Fruit fly (Drosophila melanogaster) whole organism, embryonic: Measurements from ENCODE around the gene grsm.

Experiments used
- Aef1 ChIP-seq: fragments of 200-800 bp; sonication (Bioruptor generic); IDR thresholded peaks from 3 replicates; pipeline ENCODE4 v1.3.6; 2022; ENCODE audit warnings: missing biosample characterization, missing genetic modification characterization
- CG10366 ChIP-seq: fragments of 200-800 bp; sonication (Bioruptor generic); IDR thresholded peaks from 2 replicates; pipeline ENCODE4 v1.3.6; 2022; ENCODE audit warnings: missing biosample characterization, missing genetic modification characterization
- CG10543 ChIP-seq: fragments of 200-800 bp; sonication (Bioruptor generic); optimal IDR thresholded peaks from 3 replicates; lab custom pipeline; 2017; ENCODE audit warnings: missing biosample characterization, mild to moderate bottlenecking, missing genetic modification characterization, moderate library complexity
- CG11085 ChIP-seq: fragments of 200-800 bp; sonication (Bioruptor generic); IDR thresholded peaks from 2 replicates; pipeline ENCODE4 v1.3.6; 2022; ENCODE audit warnings: missing biosample characterization, missing genetic modification characterization
- CG11247 ChIP-seq: fragments of 200-800 bp; sonication (Bioruptor generic); IDR thresholded peaks from 2 replicates; pipeline ENCODE4 v1.3.6; 2022; ENCODE audit warnings: missing biosample characterization, missing genetic modification characterization
- CG12071 ChIP-seq: fragments of 200-800 bp; sonication (Bioruptor generic); optimal IDR thresholded peaks from 3 replicates; lab custom pipeline; 2018; ENCODE audit warnings: missing biosample characterization, mild to moderate bottlenecking, missing genetic modification characterization
- CG17328 ChIP-seq: fragments of 200-800 bp; sonication (Bioruptor generic); IDR thresholded peaks from 2 replicates; pipeline ENCODE4 v1.3.6; 2022; ENCODE audit warnings: missing biosample characterization, missing genetic modification characterization
- CG1792 ChIP-seq: fragments of 200-800 bp; sonication (Bioruptor generic); optimal IDR thresholded peaks from 2 replicates; lab custom pipeline; 2016; ENCODE audit warnings: missing biosample characterization, missing genetic modification characterization
- CG2116 ChIP-seq: fragments of 200-800 bp; sonication (Bioruptor generic); optimal IDR thresholded peaks from 3 replicates; lab custom pipeline; 2018; ENCODE audit warnings: missing biosample characterization, mild to moderate bottlenecking, missing genetic modification characterization
- CG30403 ChIP-seq: fragments of 200-800 bp; sonication (Bioruptor generic); optimal IDR thresholded peaks from 3 replicates; lab custom pipeline; 2016; ENCODE audit warnings: missing biosample characterization, missing genetic modification characterization
- CG31441 ChIP-seq: fragments of 200-800 bp; sonication (Bioruptor generic); IDR thresholded peaks from 2 replicates; pipeline ENCODE4 v1.3.6; 2022; ENCODE audit warnings: missing biosample characterization, missing genetic modification characterization
- CG3726 ChIP-seq: fragments of 200-800 bp; sonication (Bioruptor generic); IDR thresholded peaks from 3 replicates; pipeline ENCODE4, ENCODE4 v1.3.6; 2022; ENCODE audit warnings: missing biosample characterization, missing genetic modification characterization
- CG6689 ChIP-seq: fragments of 200-800 bp; sonication (Bioruptor generic); IDR thresholded peaks from 2 replicates; pipeline ENCODE4 v1.3.6; 2022; ENCODE audit warnings: missing biosample characterization, missing genetic modification characterization
- CG6813 ChIP-seq: fragments of 200-800 bp; sonication (Bioruptor generic); optimal IDR thresholded peaks from 2 replicates; lab custom pipeline; 2017; ENCODE audit warnings: missing biosample characterization, missing genetic modification characterization, mild to moderate bottlenecking, moderate library complexity, missing genetic modification reagents
- CG9932 ChIP-seq: fragments of 200-800 bp; sonication (Bioruptor generic); IDR thresholded peaks from 2 replicates; pipeline ENCODE4 v1.3.6; 2022; ENCODE audit warnings: missing biosample characterization, missing genetic modification characterization
- CrebB ChIP-seq: fragments of 200-800 bp; sonication (Bioruptor generic); optimal IDR thresholded peaks from 3 replicates; lab custom pipeline; 2018; ENCODE audit warnings: missing biosample characterization, mild to moderate bottlenecking, missing genetic modification characterization
- Dek ChIP-seq: fragments of 200-800 bp; sonication (Bioruptor generic); optimal IDR thresholded peaks from 3 replicates; lab custom pipeline; 2019; ENCODE audit warnings: missing biosample characterization, mild to moderate bottlenecking, missing genetic modification characterization, moderate library complexity
- GATAe ChIP-seq: fragments of 200-800 bp; sonication (Bioruptor generic); conservative IDR thresholded peaks from 2 replicates; pipeline ENCODE4 v1.3.6; 2022; ENCODE audit warnings: missing biosample characterization, missing genetic modification characterization
- HLH3B ChIP-seq: fragments of 200-800 bp; sonication (Bioruptor generic); IDR thresholded peaks from 2 replicates; pipeline ENCODE4 v1.3.6; 2022; ENCODE audit warnings: missing biosample characterization, missing genetic modification characterization
- HLH4C ChIP-seq: fragments of 200-800 bp; sonication (Bioruptor generic); IDR thresholded peaks from 3 replicates; pipeline ENCODE4 v1.3.6; 2022; ENCODE audit warnings: missing biosample characterization, missing genetic modification characterization; ENCODE audit not compliant: partially characterized antibody
- Hsf ChIP-seq: fragments of 200-800 bp; sonication (Bioruptor generic); optimal IDR thresholded peaks from 3 replicates; lab custom pipeline; 2016; ENCODE audit warnings: missing biosample characterization, missing genetic modification characterization
- NK7.1 ChIP-seq: fragments of 200-800 bp; sonication (Bioruptor generic); optimal IDR thresholded peaks from 3 replicates; lab custom pipeline; 2016; ENCODE audit warnings: missing biosample characterization, missing genetic modification characterization
- Nf-YA ChIP-seq: fragments of 200-800 bp; sonication (Bioruptor generic); IDR thresholded peaks from 2 replicates; pipeline ENCODE4 v1.3.6; 2022; ENCODE audit warnings: missing biosample characterization, missing genetic modification characterization
- Poxn ChIP-seq: fragments of 200-800 bp; sonication (Bioruptor generic); IDR thresholded peaks from 2 replicates; pipeline ENCODE4 v1.3.6; 2022; ENCODE audit warnings: missing biosample characterization, missing genetic modification characterization
- Ravus ChIP-seq: fragments of 200-800 bp; sonication (Bioruptor generic); IDR thresholded peaks from 2 replicates; pipeline ENCODE4 v1.3.6; 2022; ENCODE audit warnings: missing biosample characterization, missing genetic modification characterization
- Tbp ChIP-seq: fragments of >200 bp; optimal IDR thresholded peaks from 2 replicates; lab custom pipeline; 2018; ENCODE audit warnings: missing biosample characterization, missing genetic modification characterization
- ab ChIP-seq: fragments of 200-800 bp; sonication (Bioruptor generic); optimal IDR thresholded peaks from 2 replicates; lab custom pipeline; 2016; ENCODE audit warnings: missing biosample characterization, missing genetic modification characterization
- amos ChIP-seq: fragments of 200-800 bp; sonication (Bioruptor generic); IDR thresholded peaks from 2 replicates; pipeline ENCODE4 v1.3.6; 2022; ENCODE audit warnings: missing biosample characterization, missing genetic modification characterization; ENCODE audit not compliant: partially characterized antibody
- ash1 ChIP-seq: fragments of 200-800 bp; sonication (Bioruptor generic); optimal IDR thresholded peaks from 2 replicates; lab custom pipeline; 2018; ENCODE audit warnings: missing biosample characterization, mild to moderate bottlenecking, missing genetic modification characterization
- az2 ChIP-seq: fragments of 200-800 bp; sonication (Bioruptor generic); optimal IDR thresholded peaks from 3 replicates; lab custom pipeline; 2016; ENCODE audit warnings: missing biosample characterization, missing genetic modification characterization
- cato ChIP-seq: fragments of 200-800 bp; sonication (Bioruptor generic); optimal IDR thresholded peaks from 2 replicates; lab custom pipeline; 2016; ENCODE audit warnings: missing biosample characterization, missing genetic modification characterization, borderline replicate concordance
- chm ChIP-seq: fragments of 200-800 bp; sonication (Bioruptor generic); IDR thresholded peaks from 2 replicates; pipeline ENCODE4 v1.3.6; 2022; ENCODE audit warnings: missing biosample characterization, missing genetic modification characterization
- crol ChIP-seq: fragments of 200-800 bp; sonication (Bioruptor generic); IDR thresholded peaks from 2 replicates; pipeline ENCODE4 v1.3.6; 2022; ENCODE audit warnings: missing biosample characterization, missing genetic modification characterization
- crp ChIP-seq, 2 experiments: fragments of 200-800 bp; sonication (Bioruptor generic); optimal IDR thresholded peaks; 2 replicates in 1 of 2; 3 replicates in 1 of 2; lab custom pipeline; 2017; ENCODE audit warnings: missing biosample characterization in 2 of 2, missing genetic modification characterization in 2 of 2, mild to moderate bottlenecking in 1 of 2, moderate library complexity in 1 of 2
- cwo ChIP-seq: fragments of 200-800 bp; sonication (Bioruptor generic); optimal IDR thresholded peaks from 3 replicates; lab custom pipeline; 2017; ENCODE audit warnings: missing biosample characterization, missing genetic modification characterization, mild to moderate bottlenecking, moderate library complexity, missing genetic modification reagents
- da ChIP-seq: fragments of 200-800 bp; sonication (Bioruptor generic); optimal IDR thresholded peaks from 2 replicates; lab custom pipeline; 2016; ENCODE audit warnings: missing biosample characterization, missing genetic modification characterization
- dmrt11E ChIP-seq: fragments of 200-800 bp; sonication (Bioruptor generic); optimal IDR thresholded peaks from 3 replicates; lab custom pipeline; 2018; ENCODE audit warnings: missing biosample characterization, mild to moderate bottlenecking, missing genetic modification characterization, moderate library complexity
- en ChIP-seq: fragments of 200-800 bp; sonication (Bioruptor generic); optimal IDR thresholded peaks from 2 replicates; lab custom pipeline; 2016; ENCODE audit warnings: missing biosample characterization, missing genetic modification characterization
- eyg ChIP-seq: fragments of 200-800 bp; sonication (Bioruptor generic); optimal IDR thresholded peaks from 3 replicates; lab custom pipeline; 2016; ENCODE audit warnings: missing biosample characterization, missing genetic modification characterization
- fd102C ChIP-seq: fragments of 200-800 bp; sonication (Bioruptor generic); optimal IDR thresholded peaks from 2 replicates; lab custom pipeline; 2018; ENCODE audit warnings: missing biosample characterization, mild to moderate bottlenecking, missing genetic modification characterization, moderate library complexity
- gsb-n ChIP-seq: fragments of 200-800 bp; sonication (Bioruptor generic); optimal IDR thresholded peaks from 3 replicates; lab custom pipeline; 2018; ENCODE audit warnings: missing biosample characterization, mild to moderate bottlenecking, missing genetic modification characterization
- hbn ChIP-seq: fragments of 200-800 bp; sonication (Bioruptor generic); IDR thresholded peaks from 2 replicates; pipeline ENCODE4 v1.3.6; 2022; ENCODE audit warnings: missing biosample characterization, missing genetic modification characterization; ENCODE audit not compliant: partially characterized antibody
- knrl ChIP-seq: fragments of 200-800 bp; sonication (Bioruptor generic); IDR thresholded peaks from 3 replicates; pipeline ENCODE4 v1.3.6; 2022; ENCODE audit warnings: missing biosample characterization, missing genetic modification characterization; ENCODE audit not compliant: partially characterized antibody
- nom ChIP-seq: fragments of 200-800 bp; sonication (Bioruptor generic); optimal IDR thresholded peaks from 2 replicates; lab custom pipeline; 2017; ENCODE audit warnings: missing biosample characterization, missing genetic modification characterization, mild to moderate bottlenecking, moderate library complexity, missing genetic modification reagents
- pfk ChIP-seq: fragments of 200-800 bp; sonication (Bioruptor generic); optimal IDR thresholded peaks from 2 replicates; lab custom pipeline; 2018; ENCODE audit warnings: missing biosample characterization, mild to moderate bottlenecking, missing genetic modification characterization, moderate library complexity
- pita ChIP-seq: fragments of 200-800 bp; sonication (Bioruptor generic); optimal IDR thresholded peaks from 2 replicates; lab custom pipeline; 2017; ENCODE audit warnings: missing biosample characterization, mild to moderate bottlenecking, missing genetic modification characterization
- repo ChIP-seq: fragments of 200-800 bp; sonication (Bioruptor generic); optimal IDR thresholded peaks from 2 replicates; lab custom pipeline; 2016; ENCODE audit warnings: missing biosample characterization, missing genetic modification characterization
- sd ChIP-seq: fragments of 200-800 bp; sonication (Bioruptor generic); optimal IDR thresholded peaks from 3 replicates; lab custom pipeline; 2018; ENCODE audit warnings: missing biosample characterization, mild to moderate bottlenecking, missing genetic modification characterization, moderate library complexity
- sisA ChIP-seq: fragments of 200-800 bp; sonication (Bioruptor generic); IDR thresholded peaks from 2 replicates; pipeline ENCODE4 v1.3.6; 2022; ENCODE audit warnings: missing biosample characterization, missing genetic modification characterization

grsm gene

DNA sequence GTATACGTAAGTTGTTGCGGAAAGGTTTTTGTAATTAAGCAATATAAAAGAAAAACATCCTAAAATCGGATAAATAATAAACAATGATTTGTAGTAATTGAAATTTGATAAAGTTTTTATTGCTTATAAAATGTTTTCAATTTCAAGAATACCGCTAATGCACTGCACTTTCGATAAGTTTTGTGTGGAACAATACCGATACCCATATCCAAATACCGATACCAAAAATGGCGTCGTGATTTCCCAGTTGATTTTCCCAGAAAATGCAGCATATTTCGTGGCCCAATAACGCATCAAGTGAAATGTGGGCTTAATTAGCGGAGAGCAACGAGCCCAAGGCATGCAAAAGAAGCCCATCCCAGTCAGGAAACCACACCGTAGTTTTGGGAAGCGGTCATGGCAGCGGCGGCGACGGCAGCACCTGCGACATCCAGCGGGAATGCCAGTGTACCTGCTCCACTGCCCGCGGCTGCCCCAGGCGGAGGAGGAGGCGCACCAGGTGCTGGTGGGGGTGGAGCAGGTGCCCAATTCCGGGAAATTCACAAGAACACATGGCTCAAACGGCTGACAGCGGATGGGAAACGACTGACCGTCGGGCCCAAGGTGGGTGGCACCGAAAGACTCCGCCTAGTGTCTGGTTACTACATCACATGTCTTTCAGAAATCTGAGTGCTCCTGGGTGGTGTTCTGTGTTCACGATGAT, 18.5 kb upstream of the grsm start, which contains the start of gene CG31342 (continued):
- no peak; the same call in 1 of the 3 replicates for TF ChIP-seq HLH4C (GFP tag; lab: Robert Waterston, UW)
- TF ChIP-seq ab (GFP tag; lab: Kevin White, UChicago), result no peak
- TF ChIP-seq amos, result peak; percentile 75; the same call in 1 of the 2 replicates
- TF ChIP-seq sd (tag; lab: Kevin White, UChicago), result no peak
- TF ChIP-seq CG17328, result no peak; the same call in 1 of the 2 replicates
- TF ChIP-seq crp (GFP tag; optimal IDR thresholded peaks at IDR 0.05; lab: Kevin White, UChicago), result no peak
- peak; percentile 60 for TF ChIP-seq hbn (GFP tag; lab: Robert Waterston, UW)
- no peak for TF ChIP-seq chm (GFP tag; lab: Robert Waterston, UW)
- peak; percentile 59; the same call in 2 of the 3 replicates for TF ChIP-seq knrl
- TF ChIP-seq CG11247, result no peak
- TF ChIP-seq Aef1, result no peak
- no peak for TF ChIP-seq repo (GFP tag; lab: Kevin White, UChicago)
- TF ChIP-seq CG10366 (GFP tag; lab: Robert Waterston, UW), result no peak
- no peak for TF ChIP-seq Poxn (GFP tag; lab: Robert Waterston, UW)
- 0 out of 2 replicates have a peak, but pooled peaks have one; percentile 12 for TF ChIP-seq Nf-YA (GFP tag; lab: Robert Waterston, UW)
- no peak for TF ChIP-seq gsb-n (tag; lab: Kevin White, UChicago)
- TF ChIP-seq Ravus, result no peak
- no peak for TF ChIP-seq CG11085 (GFP tag; lab: Robert Waterston, UW)
- no peak for TF ChIP-seq ash1 (GFP tag; lab: Kevin White, UChicago)
- TF ChIP-seq dmrt11E (tag; lab: Kevin White, UChicago), result peak; percentile 54
- peak; percentile 5 for TF ChIP-seq nom
- TF ChIP-seq CG31441 (GFP tag; lab: Robert Waterston, UW), result no peak
- TF ChIP-seq NK7.1 (GFP tag; lab: Kevin White, UChicago), result no peak
- TF ChIP-seq CG30403 (GFP tag; lab: Kevin White, UChicago), result peak; percentile 47
- no peak for TF ChIP-seq eyg (GFP tag; lab: Kevin White, UChicago)
- TF ChIP-seq fd102C (GFP tag; lab: Kevin White, UChicago), result no peak
- peak; percentile 14 for TF ChIP-seq CrebB (tag; lab: Kevin White, UChicago)
- TF ChIP-seq CG2116 (GFP tag; lab: Kevin White, UChicago), result peak; percentile 75
- TF ChIP-seq CG10543 (GFP tag; lab: Kevin White, UChicago), result no peak
- no peak for TF ChIP-seq cato (GFP tag; lab: Kevin White, UChicago)
- peak; percentile 7 for TF ChIP-seq Dek
- no peak for TF ChIP-seq Hsf (GFP tag; lab: Kevin White, UChicago)
- TF ChIP-seq pfk, result no peak
- TF ChIP-seq CG6689 (GFP tag; lab: Robert Waterston, UW), result no peak; the same call in 1 of the 2 replicates
- TF ChIP-seq CG1792 (GFP tag; lab: Kevin White, UChicago), result no peak
- TF ChIP-seq da (GFP tag; lab: Kevin White, UChicago), result peak; percentile 7
- TF ChIP-seq crol (GFP tag; lab: Robert Waterston, UW), result no peak
- no peak for TF ChIP-seq en (GFP tag; lab: Kevin White, UChicago)
- TF ChIP-seq az2 (GFP tag; lab: Kevin White, UChicago), result peak; percentile 42
- TF ChIP-seq GATAe, result no peak
- no peak for TF ChIP-seq CG12071
- TF ChIP-seq sisA (GFP tag; lab: Robert Waterston, UW), result no peak
- no peak for TF ChIP-seq Tbp (GFP tag; lab: Kevin White, UChicago)
- peak; percentile 38; the same call in 1 of the 2 replicates for TF ChIP-seq CG9932 (GFP tag; lab: Robert Waterston, UW)
- no peak for TF ChIP-seq CG6813 (GFP tag; lab: Kevin White, UChicago)
- TF ChIP-seq CG3726 (GFP tag; lab: Robert Waterston, UW), result no peak
- no peak for TF ChIP-seq cwo (GFP tag; lab: Kevin White, UChicago)
- no peak; the same call in 1 of the 2 replicates for TF ChIP-seq HLH3B (GFP tag; lab: Robert Waterston, UW)
- no peak for TF ChIP-seq pita
